Worm (Caenorhabditis elegans) whole organism, early embryonic: ENCODE results near the gene mogs-1.
"Not testable (repeated sequence)": the region's sequence is repeated elsewhere in the genome, so short reads cannot be mapped to it uniquely, and the experiment has no call there.

Source experiments
- B0310.2 ChIP-seq: sonication (generic microtip); optimal IDR thresholded peaks from 2 replicates; lab custom pipeline; 2016; ENCODE audit warnings: mild to moderate bottlenecking, missing genetic modification characterization, missing compliant biosample characterization
- F13C5.2 ChIP-seq: sonication (generic microtip); optimal IDR thresholded peaks from 2 replicates; lab custom pipeline; 2017; ENCODE audit warnings: mild to moderate bottlenecking, missing genetic modification characterization, inconsistent platforms, missing compliant biosample characterization
- aly-1 ChIP-seq: sonication (generic microtip); optimal IDR thresholded peaks from 2 replicates; lab custom pipeline; 2016; ENCODE audit warnings: missing genetic modification characterization, missing compliant biosample characterization
- ama-1 ChIP-seq: fragments of 150-350 bp; optimal IDR thresholded peaks from 2 replicates; lab custom pipeline; 2014
- ceh-13 ChIP-seq: fragments of 200-800 bp; sonication (Bioruptor generic); optimal IDR thresholded peaks from 2 replicates; lab custom pipeline; 2018; ENCODE audit warnings: mild to moderate bottlenecking, missing genetic modification characterization, missing compliant biosample characterization
- ceh-36 ChIP-seq: sonication (generic microtip); optimal IDR thresholded peaks from 2 replicates; lab custom pipeline; 2016; ENCODE audit warnings: missing genetic modification characterization, inconsistent platforms, missing compliant biosample characterization
- ets-7 ChIP-seq: sonication (generic microtip); optimal IDR thresholded peaks from 2 replicates; lab custom pipeline; 2016; ENCODE audit warnings: missing genotype, missing genetic modification characterization, missing compliant biosample characterization
- flt-1 ChIP-seq: fragments of 200-800 bp; sonication (Bioruptor generic); IDR thresholded peaks from 2 replicates; pipeline ENCODE4 v1.3.6; 2022; ENCODE audit warnings: missing genetic modification characterization, missing compliant biosample characterization
- hmbx-1 ChIP-seq: sonication (generic microtip); optimal IDR thresholded peaks from 2 replicates; lab custom pipeline; 2016; ENCODE audit warnings: mild to moderate bottlenecking, missing genetic modification characterization, missing compliant biosample characterization
- hmg-4 ChIP-seq: fragments of 200-800 bp; sonication (Bioruptor generic); optimal IDR thresholded peaks from 2 replicates; lab custom pipeline; 2018; ENCODE audit warnings: mild to moderate bottlenecking, missing genetic modification characterization, missing compliant biosample characterization
- hnd-1 ChIP-seq: sonication (generic microtip); optimal IDR thresholded peaks from 2 replicates; lab custom pipeline; 2016; ENCODE audit warnings: missing genetic modification characterization, missing compliant biosample characterization
- pes-1 ChIP-seq: fragments of 200-800 bp; sonication (Bioruptor generic); IDR thresholded peaks from 2 replicates; pipeline ENCODE4 v1.3.6; 2022; ENCODE audit warnings: missing genetic modification reagents, missing genetic modification characterization, missing compliant biosample characterization
- scrt-1 ChIP-seq: fragments of 200-800 bp; sonication (Bioruptor generic); IDR thresholded peaks from 2 replicates; pipeline ENCODE4 v1.3.6; 2022; ENCODE audit warnings: missing genetic modification characterization, missing compliant biosample characterization
- sea-1 ChIP-seq: fragments of 200-800 bp; sonication (Bioruptor generic); conservative IDR thresholded peaks from 2 replicates; pipeline ENCODE4 v1.3.6; 2022; ENCODE audit warnings: missing genetic modification characterization, missing compliant biosample characterization
- tbx-11 ChIP-seq: fragments of 200-800 bp; sonication (Bioruptor generic); IDR thresholded peaks from 2 replicates; pipeline ENCODE4 v1.3.6; 2022; ENCODE audit warnings: missing genetic modification characterization, missing compliant biosample characterization
- tbx-37 ChIP-seq: fragments of 200-800 bp; sonication (Bioruptor generic); conservative IDR thresholded peaks from 2 replicates; pipeline ENCODE4 v1.3.6; 2022; ENCODE audit warnings: missing genetic modification reagents, missing genetic modification characterization, missing compliant biosample characterization
- tra-4 ChIP-seq: sonication (generic microtip); optimal IDR thresholded peaks from 2 replicates; lab custom pipeline; 2017; ENCODE audit warnings: missing genetic modification characterization, missing compliant biosample characterization

mogs-1 gene

DNA sequence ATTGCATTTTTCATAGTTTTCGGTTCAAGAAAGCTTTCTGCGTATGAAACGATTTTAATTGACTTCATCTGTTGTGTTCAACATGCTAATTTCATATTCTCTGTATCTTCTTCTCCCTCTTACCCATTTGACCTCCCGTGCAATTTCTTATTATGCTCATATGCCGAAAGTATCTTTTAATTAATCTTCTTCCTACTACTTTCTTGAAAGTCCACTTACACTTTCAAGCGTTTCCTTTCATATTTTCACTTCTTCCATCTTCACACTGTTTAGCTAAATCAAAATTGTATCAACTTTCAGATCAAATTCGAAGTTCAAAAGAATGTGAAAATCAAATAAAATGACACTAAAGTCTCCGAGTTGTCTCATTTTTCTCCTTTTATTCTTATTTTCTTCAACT lies 31.0 kb downstream of the mogs-1 start, which contains the start of gene F13H10.5:
Gene F13H10.5 (plus strand): TSS at position 301 of the 400 bp plus-strand sequence.
- TF ChIP-seq flt-1 (GFP tag; lab: Robert Waterston, UW) (no peak), ama-1 (no peak), hmg-4 (GFP tag; lab: Kevin White, UChicago) (no peak), ceh-13 (GFP tag; lab: Kevin White, UChicago) (no peak)

DNA sequence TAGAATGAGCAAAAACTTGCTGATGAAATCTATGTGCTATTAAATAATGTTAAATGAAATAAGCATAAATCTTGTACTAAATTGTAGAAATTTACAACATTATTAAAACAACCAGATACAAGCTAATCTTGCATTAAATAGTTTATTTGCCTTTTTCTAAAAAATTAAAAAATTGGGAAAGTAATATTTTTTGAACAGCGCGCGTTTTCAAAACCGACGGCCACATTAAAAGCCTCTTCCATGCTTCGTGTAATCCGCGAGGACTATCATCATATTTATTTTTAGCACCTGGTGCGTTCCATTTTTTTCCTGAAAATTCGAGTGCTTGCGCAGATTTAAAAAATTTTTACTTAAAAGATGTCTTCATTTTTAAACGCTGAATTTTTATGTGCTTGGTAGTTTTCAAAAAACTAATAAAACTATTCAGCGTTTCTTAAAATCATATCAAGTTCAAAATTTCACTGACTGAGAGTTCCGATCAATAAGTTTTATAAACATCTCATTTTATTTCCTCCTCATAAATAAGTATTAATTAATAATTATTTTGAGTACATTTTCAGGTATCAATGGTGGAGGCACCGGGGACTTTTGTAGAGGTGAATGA lies 34.3 kb downstream of the mogs-1 start, which contains the start of gene Y43E12A.3:
Gene Y43E12A.3 (plus strand): TSS at position 554 of the 604 bp plus-strand sequence.
- not testable (repeated sequence) for TF ChIP-seq scrt-1 (GFP tag; lab: Robert Waterston, UW); hmbx-1 (tag; lab: Kevin White, UChicago); sea-1 (GFP tag; lab: Robert Waterston, UW)

DNA sequence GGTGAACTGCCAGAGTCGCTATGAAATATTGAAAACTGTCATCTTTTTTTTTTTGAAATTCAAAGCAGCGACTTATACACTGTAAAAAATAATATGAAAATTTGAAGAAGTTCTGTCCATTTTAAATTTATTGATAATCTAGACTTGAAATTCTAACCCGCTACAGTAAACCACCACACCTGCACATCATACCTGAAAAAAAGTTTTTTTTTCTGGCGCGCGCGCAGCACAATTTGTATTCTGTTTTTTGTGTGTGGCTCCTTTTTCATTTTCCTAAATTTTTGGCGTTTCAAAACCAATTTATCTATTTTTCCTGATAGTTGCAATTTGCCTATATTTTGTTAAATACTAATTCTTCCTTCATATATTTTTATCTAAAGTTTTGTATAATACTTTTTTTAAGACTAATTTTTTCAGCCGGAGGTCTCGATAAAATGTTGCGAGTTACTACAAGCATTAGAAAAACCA lies 36.1 kb downstream of the mogs-1 start, which contains the start of gene cyb-2.1:
Gene cyb-2.1 (plus strand): TSS at position 418 of the 468 bp plus-strand sequence.
- TF ChIP-seq B0310.2 (no peak), hmbx-1 (tag; lab: Kevin White, UChicago) (no peak), ama-1 (no peak), ceh-13 (GFP tag; lab: Kevin White, UChicago) (no peak), sea-1 (GFP tag; lab: Robert Waterston, UW) (no peak), hnd-1 (tag; lab: Kevin White, UChicago) (no peak), flt-1 (GFP tag; lab: Robert Waterston, UW) (no peak), pes-1 (GFP tag; lab: Robert Waterston, UW) (no peak)

DNA sequence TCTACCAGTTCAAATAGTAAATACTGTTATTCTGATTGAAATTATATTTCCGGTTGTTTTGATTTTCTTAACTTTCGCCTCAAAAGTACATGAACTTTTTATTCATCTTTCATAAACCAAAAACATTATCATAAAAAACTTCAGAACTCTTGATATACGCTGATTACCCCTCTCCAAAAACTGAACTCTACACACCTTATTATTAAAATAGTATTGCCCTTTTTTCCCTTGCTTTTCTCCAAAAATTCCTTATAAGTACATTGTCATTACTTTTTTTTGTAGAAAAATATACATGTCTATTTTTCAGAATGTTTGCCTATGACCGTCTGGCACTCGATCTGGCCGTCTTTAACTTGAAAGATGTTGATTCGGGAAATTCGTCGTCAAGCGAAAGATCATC lies 40.0 kb downstream of the mogs-1 start, which contains the start of gene Y43E12A.2:
Gene Y43E12A.2 (plus strand): TSS at position 301 of the 400 bp plus-strand sequence.
- TF ChIP-seq hnd-1 (tag; lab: Kevin White, UChicago), result no peak

DNA sequence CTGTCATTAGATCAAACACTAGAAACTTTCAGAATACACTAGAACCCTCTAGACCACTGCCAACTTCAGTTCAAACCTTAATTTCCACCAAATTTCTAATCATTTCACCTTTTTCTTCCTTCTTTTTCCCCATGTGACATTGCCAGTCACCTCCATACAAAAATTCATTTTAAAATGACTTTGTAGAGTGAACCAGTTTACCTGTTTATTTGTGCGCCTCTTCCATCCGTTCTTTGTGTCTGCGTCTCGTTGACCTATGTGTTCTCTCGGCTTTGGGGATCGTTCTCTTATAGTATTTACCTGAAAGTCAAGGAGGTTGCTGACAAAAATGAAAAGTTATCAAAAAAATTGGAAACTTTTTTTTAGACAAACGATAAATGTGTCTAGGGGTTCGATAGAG lies 41.1 kb downstream of the mogs-1 start:
- TF ChIP-seq hmbx-1 (tag; lab: Kevin White, UChicago), result no peak
- no peak for TF ChIP-seq hnd-1 (tag; lab: Kevin White, UChicago)
- TF ChIP-seq tbx-37 (GFP tag; lab: Robert Waterston, UW), result no peak
- no peak for TF ChIP-seq B0310.2
- no peak for TF ChIP-seq ama-1
- TF ChIP-seq pes-1 (GFP tag; lab: Robert Waterston, UW), result no peak
- no peak for TF ChIP-seq hmg-4 (GFP tag; lab: Kevin White, UChicago)
- TF ChIP-seq tra-4 (tag; lab: Kevin White, UChicago), result no peak
- TF ChIP-seq scrt-1 (GFP tag; lab: Robert Waterston, UW), result no peak
- TF ChIP-seq aly-1 (tag; lab: Kevin White, UChicago), result no peak
- no peak for TF ChIP-seq ets-7 (tag; lab: Kevin White, UChicago)
- TF ChIP-seq sea-1 (GFP tag; lab: Robert Waterston, UW), result no peak

DNA sequence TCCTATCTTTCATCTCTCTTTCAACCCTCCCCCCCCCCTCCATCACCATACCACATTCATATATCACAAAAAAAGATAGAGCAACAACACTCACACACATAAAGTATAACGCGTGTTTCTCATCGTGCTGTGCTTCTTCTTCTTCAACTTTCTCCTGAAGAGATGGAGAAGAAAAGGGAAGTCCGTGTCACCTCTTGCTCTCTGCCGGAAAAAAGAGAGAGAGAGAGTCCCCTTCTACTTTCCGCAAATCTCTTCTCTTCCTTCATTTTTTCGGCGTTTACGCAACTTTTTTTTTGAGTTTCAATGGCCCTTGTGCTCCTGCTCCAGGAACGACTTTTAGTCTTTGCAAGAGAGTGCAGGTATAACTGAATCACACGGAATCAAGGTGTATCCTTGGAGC lies 42.0 kb downstream of the mogs-1 start:
- TF ChIP-seq ama-1 (no peak), B0310.2 (no peak), hnd-1 (tag; lab: Kevin White, UChicago) (no peak), scrt-1 (GFP tag; lab: Robert Waterston, UW) (no peak), ceh-36 (tag; lab: Kevin White, UChicago) (no peak), ceh-13 (GFP tag; lab: Kevin White, UChicago) (no peak), tbx-11 (GFP tag; lab: Robert Waterston, UW) (no peak), F13C5.2 (tag; lab: Kevin White, UChicago) (no peak), hmg-4 (GFP tag; lab: Kevin White, UChicago) (no peak), tbx-37 (GFP tag; lab: Robert Waterston, UW) (no peak)

DNA sequence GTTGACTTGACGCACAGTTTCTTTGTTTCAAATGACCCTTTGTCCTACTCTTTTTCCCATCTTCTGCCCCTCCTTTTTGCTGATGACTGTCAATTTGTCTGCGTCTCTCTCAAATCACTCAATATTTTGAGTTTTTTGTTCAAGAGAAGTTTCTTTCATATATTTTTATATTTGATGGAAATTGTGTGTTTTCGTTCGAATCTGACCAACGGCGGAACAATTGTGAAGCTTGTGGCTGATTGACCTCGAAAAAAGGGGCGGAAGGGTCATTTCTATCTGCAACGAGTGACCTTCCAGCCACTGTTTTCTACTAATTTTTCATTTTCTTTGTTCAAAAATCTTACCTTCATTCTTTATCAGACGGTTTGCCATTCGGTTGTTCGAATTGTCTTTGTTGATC lies 43.1 kb downstream of the mogs-1 start:
- TF ChIP-seq scrt-1 (GFP tag; lab: Robert Waterston, UW) (no peak), tbx-37 (GFP tag; lab: Robert Waterston, UW) (no peak), flt-1 (GFP tag; lab: Robert Waterston, UW) (no peak), B0310.2 (no peak), ama-1 (no peak), ceh-36 (tag; lab: Kevin White, UChicago) (no peak), hmg-4 (GFP tag; lab: Kevin White, UChicago) (no peak), hnd-1 (tag; lab: Kevin White, UChicago) (no peak)

DNA sequence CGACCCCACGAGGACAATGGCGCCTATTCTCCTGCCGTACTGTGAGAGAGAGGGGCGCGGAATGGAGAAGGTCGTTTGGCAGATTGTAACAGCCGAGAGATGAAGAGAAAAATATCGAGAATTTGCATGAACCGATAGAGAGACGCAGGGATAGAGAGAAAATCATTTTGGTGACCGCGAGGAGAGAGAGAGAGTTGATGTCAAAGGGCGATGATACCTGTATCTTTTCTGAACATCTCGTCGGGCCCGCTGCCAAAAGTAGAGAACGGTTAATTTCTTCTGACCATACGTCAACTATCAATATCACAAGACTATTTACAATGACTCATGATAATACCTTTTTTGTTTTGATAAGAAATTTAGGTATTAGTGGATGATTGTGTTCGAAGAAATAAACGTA lies 45.8 kb downstream of the mogs-1 start:
- no peak for TF ChIP-seq flt-1 (GFP tag; lab: Robert Waterston, UW)
- TF ChIP-seq pes-1 (GFP tag; lab: Robert Waterston, UW), result no peak
- TF ChIP-seq tbx-37 (GFP tag; lab: Robert Waterston, UW), result no peak
- no peak for TF ChIP-seq sea-1 (GFP tag; lab: Robert Waterston, UW)
- no peak for TF ChIP-seq ceh-13 (GFP tag; lab: Kevin White, UChicago)
- no peak for TF ChIP-seq F13C5.2 (tag; lab: Kevin White, UChicago)
- TF ChIP-seq ama-1, result no peak
- TF ChIP-seq scrt-1 (GFP tag; lab: Robert Waterston, UW), result no peak
- no peak for TF ChIP-seq hmbx-1 (tag; lab: Kevin White, UChicago)
- TF ChIP-seq tra-4 (tag; lab: Kevin White, UChicago), result no peak
- no peak for TF ChIP-seq aly-1 (tag; lab: Kevin White, UChicago)
- TF ChIP-seq tbx-11 (GFP tag; lab: Robert Waterston, UW), result no peak
- no peak for TF ChIP-seq hmg-4 (GFP tag; lab: Kevin White, UChicago)
- no peak for TF ChIP-seq hnd-1 (tag; lab: Kevin White, UChicago)
- TF ChIP-seq B0310.2, result no peak
- TF ChIP-seq ets-7 (tag; lab: Kevin White, UChicago), result no peak
- TF ChIP-seq ceh-36 (tag; lab: Kevin White, UChicago), result no peak
